Worm (Caenorhabditis elegans): ENCODE data around the gene srz-82.

Gene srz-82

ce11 chrIV:3467128-3467527 lies 15.6 kb upstream of the srz-82 start, which contains the start of gene F58E2.3:
TSS of gene F58E2.3 (plus strand) at chrIV:3467428.
- TF ChIP-seq zip-5 (tag; optimal IDR thresholded peaks at IDR 0.05) (no peak), ceh-24 (tag; optimal IDR thresholded peaks at IDR 0.05) (no peak), ceh-9 (tag; optimal IDR thresholded peaks at IDR 0.05) (no peak), fkh-6 (tag; optimal IDR thresholded peaks at IDR 0.05) (no peak), odd-2 (tag; optimal IDR thresholded peaks at IDR 0.05) (no peak), K02D7.2 (tag; optimal IDR thresholded peaks at IDR 0.05) (no peak), pros-1 (tag; optimal IDR thresholded peaks at IDR 0.05) (no peak), C38D4.7 (GFP tag; optimal IDR thresholded peaks at IDR 0.05) (no peak), ttx-3 (tag; optimal IDR thresholded peaks at IDR 0.05) (no peak), syd-9 (tag; optimal IDR thresholded peaks at IDR 0.05) (no peak)

DNA sequence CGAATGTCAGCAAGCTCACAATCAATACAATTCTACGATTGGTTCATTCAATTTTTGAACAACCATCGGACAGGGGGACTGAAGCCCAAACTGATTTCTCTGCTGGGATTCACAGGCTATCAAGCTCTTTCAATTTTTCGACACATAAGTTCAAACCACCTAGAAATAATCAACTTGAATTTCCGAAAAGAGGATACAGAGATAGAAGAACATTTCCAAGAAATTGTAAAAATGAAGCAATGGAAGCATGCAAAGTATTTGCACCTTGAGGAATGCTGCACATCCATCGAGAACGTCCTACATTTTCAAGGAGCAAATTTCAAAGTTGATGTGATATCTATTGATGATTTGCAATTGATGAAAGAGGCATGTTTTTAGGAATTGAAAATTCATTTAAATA lies 14.9 kb upstream of the srz-82 start:
- TF ChIP-seq lim-6 (tag; optimal IDR thresholded peaks at IDR 0.05) (no peak), ceh-19 (GFP tag; optimal IDR thresholded peaks at IDR 0.05) (no peak), hlh-30 (tag; optimal IDR thresholded peaks at IDR 0.05; ENCODE audit: insufficient read depth) (no peak), Y22D7AL.16 (tag; optimal IDR thresholded peaks at IDR 0.05) (no peak), F13H6.1 (tag; optimal IDR thresholded peaks at IDR 0.05) (no peak), sox-2 (GFP tag; IDR thresholded peaks at IDR 0.05) (no peak), gmeb-2 (tag; optimal IDR thresholded peaks at IDR 0.05) (no peak), odd-2 (tag; optimal IDR thresholded peaks at IDR 0.05) (no peak), che-1 (tag; optimal IDR thresholded peaks at IDR 0.05) (no peak), pha-4 (tag; optimal IDR thresholded peaks at IDR 0.05) (no peak), ceh-34 (tag; optimal IDR thresholded peaks at IDR 0.05) (no peak), tbx-2 (tag; optimal IDR thresholded peaks at IDR 0.05) (no peak), unc-3 (GFP tag; conservative IDR thresholded peaks at IDR 0.05) (no peak), unc-3 (tag; optimal IDR thresholded peaks at IDR 0.05) (no peak), zip-5 (tag; optimal IDR thresholded peaks at IDR 0.05) (no peak), fkh-10 (GFP tag; optimal IDR thresholded peaks at IDR 0.05) (no peak), mec-3 (tag; optimal IDR thresholded peaks at IDR 0.05; ENCODE audit: borderline replicate concordance) (no peak), C38D4.7 (GFP tag; optimal IDR thresholded peaks at IDR 0.05) (no peak), unc-42 (tag; optimal IDR thresholded peaks at IDR 0.05) (no peak), sox-4 (tag; optimal IDR thresholded peaks at IDR 0.05) (no peak)

ce11 chrIV:3469742-3470141 lies 13.0 kb upstream of the srz-82 start, which contains the start of gene F58E2.2:
TSS of gene F58E2.2 (plus strand) at chrIV:3470042.
- TF ChIP-seq unc-86 (tag; optimal IDR thresholded peaks at IDR 0.05): no peak
- TF ChIP-seq che-1 (tag; optimal IDR thresholded peaks at IDR 0.05): no peak
- TF ChIP-seq ceh-19 (GFP tag; optimal IDR thresholded peaks at IDR 0.05): no peak
- no peak for TF ChIP-seq ceh-22 (tag; optimal IDR thresholded peaks at IDR 0.05)
- TF ChIP-seq fkh-10 (GFP tag; optimal IDR thresholded peaks at IDR 0.05): no peak
- TF ChIP-seq mec-3 (tag; optimal IDR thresholded peaks at IDR 0.05; ENCODE audit: borderline replicate concordance): no peak
- TF ChIP-seq pat-9 (tag; optimal IDR thresholded peaks at IDR 0.05): no peak
- no peak for TF ChIP-seq ceh-2 (tag; optimal IDR thresholded peaks at IDR 0.05)
- TF ChIP-seq K09A11.1 (tag; optimal IDR thresholded peaks at IDR 0.05; ENCODE audit: insufficient read depth): no peak

- TF ChIP-seq dmd-4 (tag; optimal IDR thresholded peaks at IDR 0.05; ENCODE audit: borderline replicate concordance): no peak
Measured at ce11 chrIV:3477124-3477523, 5.6 kb upstream of the srz-82 start, which contains the start of gene srz-69. TSS of gene srz-69 (minus strand) at chrIV:3477224.

- TF ChIP-seq ceh-9 (tag; optimal IDR thresholded peaks at IDR 0.05) (no peak), pag-3 (tag; optimal IDR thresholded peaks at IDR 0.05; ENCODE audit: borderline replicate concordance) (no peak), ztf-16 (tag; optimal IDR thresholded peaks at IDR 0.05) (no peak), ceh-48 (tag; optimal IDR thresholded peaks at IDR 0.05) (no peak), dve-1 (tag; optimal IDR thresholded peaks at IDR 0.05) (no peak)
Measured at ce11 chrIV:3478911-3479385, 3.7 kb upstream of the srz-82 start, which contains the start of the genes srz-70 and C09G12.5. TSS of gene srz-70 (minus strand) at chrIV:3479011. TSS of gene C09G12.5 (plus strand) at chrIV:3479335.
